Fruit fly (Drosophila melanogaster): ENCODE measurements around the gene CG15020.

Gene CG15020

dm6 chr3L:4403180-4403769 is 18.2 kb upstream of the CG15020 start, which contains the start of gene Syx17 (continued):
- peak in 1 of 3 experiments; percentile 42 for TF ChIP-seq Stat92E (GFP tag; optimal IDR thresholded peaks at IDR 0.05)
- TF ChIP-seq HmgD (GFP tag; optimal IDR thresholded peaks at IDR 0.05), result peak; percentile 41
- peak; percentile 2 for TF ChIP-seq CG31365 (tag; optimal IDR thresholded peaks at IDR 0.05)
- TF ChIP-seq lmd (GFP tag; IDR thresholded peaks at IDR 0.05), result peak; percentile 45; the same call in 1 of the 2 replicates
- no peak for TF ChIP-seq Elba2 (GFP tag; optimal IDR thresholded peaks at IDR 0.05)
- peak; percentile 94 for TF ChIP-seq sens (GFP tag)
- peak; percentile 79 for TF ChIP-seq slbo (GFP tag; IDR thresholded peaks at IDR 0.05)
- peak; percentile 36 for TF ChIP-seq CG9817 (tag; optimal IDR thresholded peaks at IDR 0.05)
- TF ChIP-seq CG11695 (GFP tag; IDR thresholded peaks at IDR 0.05), result peak; percentile 48; the same call in 1 of the 3 replicates
- TF ChIP-seq Myb (GFP tag; optimal IDR thresholded peaks at IDR 0.05), result peak; percentile 38
- TF ChIP-seq Kr (GFP tag; optimal IDR thresholded peaks at IDR 0.05), result no peak
- TF ChIP-seq Blimp-1 (GFP tag; optimal IDR thresholded peaks at IDR 0.05), result peak; percentile 51
- no peak for TF ChIP-seq CG43689 (GFP tag; IDR thresholded peaks at IDR 0.05)
- peak; percentile 62 for TF ChIP-seq az2 (GFP tag; optimal IDR thresholded peaks at IDR 0.05)
- TF ChIP-seq sqz (GFP tag; optimal IDR thresholded peaks at IDR 0.05), result peak; percentile 42
- peak; percentile 38 for TF ChIP-seq CG18764 (GFP tag; optimal IDR thresholded peaks at IDR 0.05)
- peak; percentile 20; the same call in 1 of the 3 replicates for TF ChIP-seq tgo (GFP tag; IDR thresholded peaks at IDR 0.05)
- TF ChIP-seq NC2α (GFP tag; optimal IDR thresholded peaks at IDR 0.05), result peak; percentile 26
- no peak for TF ChIP-seq dan (GFP tag; IDR thresholded peaks at IDR 0.05)
- TF ChIP-seq H2.0 (GFP tag; IDR thresholded peaks at IDR 0.05), result peak; percentile 45; the same call in 1 of the 2 replicates
- peak; percentile 85 for TF ChIP-seq inv (GFP tag; IDR thresholded peaks at IDR 0.05; ENCODE audit: partially characterized antibody)
- TF ChIP-seq ap (GFP tag; IDR thresholded peaks at IDR 0.05), result no peak
- TF ChIP-seq tio (GFP tag; optimal IDR thresholded peaks at IDR 0.05), result peak; percentile 6
- TF ChIP-seq Atf6 (GFP tag; IDR thresholded peaks at IDR 0.05), result peak; percentile 56; the same call in 1 of the 2 replicates
- peak; percentile 70 for TF ChIP-seq CG33213 (GFP tag; optimal IDR thresholded peaks at IDR 0.05)
- no peak for TF ChIP-seq BtbVII (GFP tag; optimal IDR thresholded peaks at IDR 0.05)
- TF ChIP-seq Vsx1 (GFP tag; optimal IDR thresholded peaks at IDR 0.05), result peak; percentile 1
- TF ChIP-seq CG7786 (GFP tag; optimal IDR thresholded peaks at IDR 0.05), result peak; percentile 52
- TF ChIP-seq CG6689 (GFP tag; IDR thresholded peaks at IDR 0.05), result peak; percentile 19; the same call in 1 of the 2 replicates
- TF ChIP-seq CG9932 (GFP tag; IDR thresholded peaks at IDR 0.05), result peak; percentile 83
- TF ChIP-seq Hr39 (optimal IDR thresholded peaks at IDR 0.05), result no peak
- peak; percentile 20 for TF ChIP-seq CG1647 (GFP tag; optimal IDR thresholded peaks at IDR 0.05)
- TF ChIP-seq CG14965 (GFP tag; optimal IDR thresholded peaks at IDR 0.05; ENCODE audit: borderline replicate concordance), result no peak
- no peak for TF ChIP-seq Trl (optimal IDR thresholded peaks at IDR 0.05)
- peak; percentile 56 for TF ChIP-seq Trl (GFP tag; optimal IDR thresholded peaks at IDR 0.05)
- TF ChIP-seq dmrt11E (tag; optimal IDR thresholded peaks at IDR 0.05), result peak; percentile 54
- TF ChIP-seq CG33557 (GFP tag; optimal IDR thresholded peaks at IDR 0.05), result no peak
- TF ChIP-seq B-H2 (GFP tag; optimal IDR thresholded peaks at IDR 0.05), result peak; percentile 81
- peak; percentile 38 for TF ChIP-seq CG10654 (GFP tag; optimal IDR thresholded peaks at IDR 0.05)
- no peak; the same call in 1 of the 2 replicates for TF ChIP-seq peb (GFP tag; IDR thresholded peaks at IDR 0.05)
- no peak for TF ChIP-seq CG11093 (GFP tag; IDR thresholded peaks at IDR 0.05)
- TF ChIP-seq CG11456 (GFP tag; IDR thresholded peaks at IDR 0.05), result peak; percentile 63; the same call in 2 of the 3 replicates
- peak in 1 of 2 experiments; percentile 36 for TF ChIP-seq insv (GFP tag; optimal IDR thresholded peaks at IDR 0.05)
- 0 out of 2 replicates have a peak, but pooled peaks have one; percentile 23 for TF ChIP-seq CG14014 (GFP tag; IDR thresholded peaks at IDR 0.05)
- 0 out of 3 replicates have a peak, but pooled peaks have one; percentile 16 for TF ChIP-seq Mrtf (GFP tag; IDR thresholded peaks at IDR 0.05)
- peak; percentile 21 for TF ChIP-seq CG4820 (GFP tag; optimal IDR thresholded peaks at IDR 0.05)
- TF ChIP-seq CG4854 (GFP tag; optimal IDR thresholded peaks at IDR 0.05), result peak; percentile 62
- TF ChIP-seq danr (GFP tag; IDR thresholded peaks at IDR 0.05), result peak; percentile 17; the same call in 1 of the 2 replicates
- TF ChIP-seq Dll (GFP tag; IDR thresholded peaks at IDR 0.05; ENCODE audit: partially characterized antibody), result peak; percentile 86
- no peak for TF ChIP-seq CG6683 (GFP tag; optimal IDR thresholded peaks at IDR 0.05)

All from whole organism, embryonic.